Fruit fly (Drosophila melanogaster): ENCODE data around the gene CG15020.

The CG15020 gene

dm6 chr3L:4445824-4446223 lies 24.4 kb downstream of the CG15020 start (continued):
- TF ChIP-seq crc (GFP tag; optimal IDR thresholded peaks at IDR 0.05) (peak; percentile 45), HLHmδ (GFP tag; optimal IDR thresholded peaks at IDR 0.05) (no peak), CG18599 (GFP tag; optimal IDR thresholded peaks at IDR 0.05) (peak; percentile 57), al (GFP tag; IDR thresholded peaks at IDR 0.05) (peak; percentile 64), CG15269 (tag; optimal IDR thresholded peaks at IDR 0.05) (peak; percentile 3), eyg (GFP tag; optimal IDR thresholded peaks at IDR 0.05) (no peak), CG13624 (GFP tag; optimal IDR thresholded peaks at IDR 0.05) (no peak), pita (GFP tag; optimal IDR thresholded peaks at IDR 0.05) (no peak), Rfx (GFP tag; IDR thresholded peaks at IDR 0.05) (peak; percentile 73), Drgx (GFP tag; IDR thresholded peaks at IDR 0.05) (no peak), Dad (GFP tag; optimal IDR thresholded peaks at IDR 0.05) (no peak), CG32532 (GFP tag; IDR thresholded peaks at IDR 0.05) (peak; percentile 78), CG11398 (GFP tag; optimal IDR thresholded peaks at IDR 0.05) (no peak), CG13894 (tag; optimal IDR thresholded peaks at IDR 0.05) (no peak), CG10147 (GFP tag; optimal IDR thresholded peaks at IDR 0.05) (peak; percentile 57), p53 (GFP tag; optimal IDR thresholded peaks at IDR 0.05) (no peak), z (GFP tag; IDR thresholded peaks at IDR 0.05) (no peak), bowl (GFP tag; IDR thresholded peaks at IDR 0.05) (no peak), knrl (GFP tag; IDR thresholded peaks at IDR 0.05; ENCODE audit: partially characterized antibody) (no peak), zen (tag; optimal IDR thresholded peaks at IDR 0.05) (no peak), lov (optimal IDR thresholded peaks at IDR 0.05) (no peak), lov (GFP tag; IDR thresholded peaks at IDR 0.05) (no peak), CG2199 (GFP tag; IDR thresholded peaks at IDR 0.05) (no peak), seq (GFP tag; IDR thresholded peaks at IDR 0.05) (no peak), tio (GFP tag; optimal IDR thresholded peaks at IDR 0.05) (no peak), sima (GFP tag; optimal IDR thresholded peaks at IDR 0.05) (no peak), CG10321 (GFP tag; IDR thresholded peaks at IDR 0.05) (no peak), cwo (GFP tag; optimal IDR thresholded peaks at IDR 0.05) (peak; percentile 48), CG7839 (tag; optimal IDR thresholded peaks at IDR 0.05) (peak; percentile 46), CG15011 (GFP tag; optimal IDR thresholded peaks at IDR 0.05) (peak; percentile 43), Asciz (GFP tag; optimal IDR thresholded peaks at IDR 0.05) (no peak), Max (GFP tag; optimal IDR thresholded peaks at IDR 0.05) (no peak), NfI (GFP tag; optimal IDR thresholded peaks at IDR 0.05) (no peak), CG6175 (GFP tag; IDR thresholded peaks at IDR 0.05) (no peak), inv (GFP tag; IDR thresholded peaks at IDR 0.05; ENCODE audit: partially characterized antibody) (no peak), grau (tag; optimal IDR thresholded peaks at IDR 0.05) (peak; percentile 10), gro (GFP tag; optimal IDR thresholded peaks at IDR 0.05) (peak; percentile 69), wdn (GFP tag; IDR thresholded peaks at IDR 0.05) (no peak), Sry-β (GFP tag; optimal IDR thresholded peaks at IDR 0.05) (no peak), zfh1 (GFP tag; IDR thresholded peaks at IDR 0.05) (no peak), repo (GFP tag; optimal IDR thresholded peaks at IDR 0.05) (no peak), CG12659 (GFP tag; optimal IDR thresholded peaks at IDR 0.05) (no peak), Fer1 (GFP tag; optimal IDR thresholded peaks at IDR 0.05) (peak; percentile 56), otp (GFP tag; IDR thresholded peaks at IDR 0.05) (no peak), sqz (GFP tag; optimal IDR thresholded peaks at IDR 0.05) (no peak), CG31441 (GFP tag; IDR thresholded peaks at IDR 0.05) (0 out of 2 replicates have a peak, but pooled peaks have one; percentile 26), Mrtf (GFP tag; IDR thresholded peaks at IDR 0.05) (no peak), chn (GFP tag; optimal IDR thresholded peaks at IDR 0.05) (no peak), Atf-2 (GFP tag; optimal IDR thresholded peaks at IDR 0.05) (no peak), phol (tag; optimal IDR thresholded peaks at IDR 0.05) (no peak), CG12219 (GFP tag; optimal IDR thresholded peaks at IDR 0.05) (no peak), ara (GFP tag; IDR thresholded peaks at IDR 0.05) (no peak), Awh (GFP tag; IDR thresholded peaks at IDR 0.05) (no peak)

All from whole organism, embryonic.